Worm (Caenorhabditis elegans): ENCODE results near the gene selt-1.2.

selt-1.2 gene

DNA sequence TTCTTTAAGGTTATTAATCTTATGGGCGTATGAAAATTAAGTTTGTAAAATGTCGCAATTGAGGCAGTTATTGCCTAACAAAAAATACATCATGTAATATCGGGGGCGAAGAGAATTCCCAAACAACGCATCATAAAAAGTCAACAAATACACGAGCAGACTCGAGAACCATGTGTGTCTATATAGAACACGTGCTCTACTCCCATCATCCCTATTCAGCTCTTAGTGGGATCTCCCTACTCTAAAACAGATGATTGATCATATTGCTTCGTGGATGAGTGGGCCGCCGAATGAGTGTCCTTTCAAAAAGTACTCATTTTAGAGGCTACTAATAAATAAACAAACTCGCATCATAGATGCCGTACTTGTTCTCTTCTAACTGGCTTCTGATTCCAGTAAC, 22.7 kb downstream of the selt-1.2 start:
- TF ChIP-seq aha-1 (tag) (peak; percentile 89), ztf-11 (tag; optimal IDR thresholded peaks at IDR 0.05) (no peak), lim-7 (GFP tag; IDR thresholded peaks at IDR 0.05) (no peak), hlh-11 (tag; optimal IDR thresholded peaks at IDR 0.05) (peak; percentile 4), F49E8.2 (tag; optimal IDR thresholded peaks at IDR 0.05; ENCODE audit: borderline replicate concordance) (no peak), ceh-20 (GFP tag; IDR thresholded peaks at IDR 0.05) (no peak), hlh-30 (tag; optimal IDR thresholded peaks at IDR 0.05; ENCODE audit: insufficient read depth) (peak; percentile 70), fos-1 (tag; optimal IDR thresholded peaks at IDR 0.05) (no peak), ZK337.2 (GFP tag; IDR thresholded peaks at IDR 0.05) (no peak), duxl-1 (tag; optimal IDR thresholded peaks at IDR 0.05; ENCODE audit: poor library complexity) (no peak)

- peak in 1 of 2 experiments; percentile 99 for TF ChIP-seq unc-62 (GFP tag; optimal IDR thresholded peaks at IDR 0.05 in 1 of 2)
- no peak for TF ChIP-seq unc-62 (tag; optimal IDR thresholded peaks at IDR 0.05)
- no peak for TF ChIP-seq nhr-41 (GFP tag; IDR thresholded peaks at IDR 0.05)
- peak in 1 of 2 experiments; percentile 41 for TF ChIP-seq daf-16 (GFP tag; optimal IDR thresholded peaks at IDR 0.05)
- TF ChIP-seq daf-16 (tag; optimal IDR thresholded peaks at IDR 0.05), result no peak
- TF ChIP-seq F10B5.3 (tag; optimal IDR thresholded peaks at IDR 0.05), result no peak
- TF ChIP-seq nhr-11 (tag; optimal IDR thresholded peaks at IDR 0.05), result peak; percentile 34
These were observed 23.6 kb downstream of the selt-1.2 start for ce11 chrV:10723583-10723982.

- TF ChIP-seq hlh-30 (tag; optimal IDR thresholded peaks at IDR 0.05; ENCODE audit: insufficient read depth) (peak; percentile 89), nhr-6 (tag; optimal IDR thresholded peaks at IDR 0.05) (peak; percentile 30), mes-2 (tag; optimal IDR thresholded peaks at IDR 0.05; ENCODE audit: poor library complexity, severe bottlenecking) (no peak), unc-62 (GFP tag; optimal IDR thresholded peaks at IDR 0.05 in 1 of 2) (peak in 1 of 2 experiments; percentile 25), unc-62 (tag; optimal IDR thresholded peaks at IDR 0.05) (no peak), ZK546.5 (tag; optimal IDR thresholded peaks at IDR 0.05) (no peak), aha-1 (tag) (peak; percentile 89), mep-1 (tag; optimal IDR thresholded peaks at IDR 0.05) (peak; percentile 4), pha-4 (GFP tag; IDR thresholded peaks at IDR 0.05) (no peak), pha-4 (tag; optimal IDR thresholded peaks at IDR 0.05) (peak; percentile 17), rbr-2 (tag; optimal IDR thresholded peaks at IDR 0.05) (peak; percentile 0), dve-1 (tag; optimal IDR thresholded peaks at IDR 0.05; ENCODE audit: insufficient read depth) (peak; percentile 61), mdl-1 (tag; optimal IDR thresholded peaks at IDR 0.05) (peak in 1 of 2 experiments; percentile 68), lsy-2 (tag; optimal IDR thresholded peaks at IDR 0.05) (peak in 1 of 2 experiments; percentile 19), spr-3 (GFP tag; optimal IDR thresholded peaks at IDR 0.05) (no peak)
These were observed 24.0 kb downstream of the selt-1.2 start for ce11 chrV:10723181-10723580.

ce11 chrV:10722595-10722994, 24.6 kb downstream of the selt-1.2 start:
- no peak for TF ChIP-seq spr-3 (GFP tag; optimal IDR thresholded peaks at IDR 0.05)
- TF ChIP-seq zfp-2 (tag; optimal IDR thresholded peaks at IDR 0.05), result no peak
- TF ChIP-seq nhr-10 (tag; optimal IDR thresholded peaks at IDR 0.05), result no peak
- no peak for TF ChIP-seq pha-4 (GFP tag; IDR thresholded peaks at IDR 0.05)
- TF ChIP-seq pha-4 (tag; optimal IDR thresholded peaks at IDR 0.05), result peak; percentile 21
- no peak for TF ChIP-seq ctbp-1 (GFP tag; IDR thresholded peaks at IDR 0.05)
- TF ChIP-seq ces-1 (GFP tag; optimal IDR thresholded peaks at IDR 0.05), result no peak
- no peak for TF ChIP-seq zfp-3 (GFP tag; conservative IDR thresholded peaks at IDR 0.05)
- no peak for TF ChIP-seq lim-7 (GFP tag; IDR thresholded peaks at IDR 0.05)
- no peak for TF ChIP-seq gei-8 (GFP tag; optimal IDR thresholded peaks at IDR 0.05)
- no peak for TF ChIP-seq ZK546.5 (tag; optimal IDR thresholded peaks at IDR 0.05)
- TF ChIP-seq Y5F2A.4 (GFP tag; optimal IDR thresholded peaks at IDR 0.05), result no peak
- no peak for TF ChIP-seq saeg-2 (GFP tag; IDR thresholded peaks at IDR 0.05)
- TF ChIP-seq daf-12 (tag; optimal IDR thresholded peaks at IDR 0.05), result no peak
- no peak for TF ChIP-seq nhr-76 (tag; optimal IDR thresholded peaks at IDR 0.05)
- no peak for TF ChIP-seq lin-38 (GFP tag; IDR thresholded peaks at IDR 0.05)
- no peak for TF ChIP-seq zip-2 (tag; optimal IDR thresholded peaks at IDR 0.05)
- peak; percentile 23 for TF ChIP-seq hlh-11 (tag; optimal IDR thresholded peaks at IDR 0.05)
- TF ChIP-seq tra-1 (GFP tag; IDR thresholded peaks at IDR 0.05), result no peak
- TF ChIP-seq nhr-111 (GFP tag; optimal IDR thresholded peaks at IDR 0.05), result no peak
- TF ChIP-seq set-16 (GFP tag; IDR thresholded peaks at IDR 0.05), result 0 out of 2 replicates have a peak, but pooled peaks have one; percentile 12
- TF ChIP-seq hif-1 (tag; optimal IDR thresholded peaks at IDR 0.05), result no peak
- no peak for TF ChIP-seq skn-1 (tag; optimal IDR thresholded peaks at IDR 0.05)
- no peak for TF ChIP-seq egl-27 (tag; optimal IDR thresholded peaks at IDR 0.05)
- TF ChIP-seq sdz-12 (GFP tag; optimal IDR thresholded peaks at IDR 0.05), result no peak

Data from whole organism, L4 larva.